Worm (Caenorhabditis elegans): Measurements from ENCODE around the gene col-142.

DNA sequence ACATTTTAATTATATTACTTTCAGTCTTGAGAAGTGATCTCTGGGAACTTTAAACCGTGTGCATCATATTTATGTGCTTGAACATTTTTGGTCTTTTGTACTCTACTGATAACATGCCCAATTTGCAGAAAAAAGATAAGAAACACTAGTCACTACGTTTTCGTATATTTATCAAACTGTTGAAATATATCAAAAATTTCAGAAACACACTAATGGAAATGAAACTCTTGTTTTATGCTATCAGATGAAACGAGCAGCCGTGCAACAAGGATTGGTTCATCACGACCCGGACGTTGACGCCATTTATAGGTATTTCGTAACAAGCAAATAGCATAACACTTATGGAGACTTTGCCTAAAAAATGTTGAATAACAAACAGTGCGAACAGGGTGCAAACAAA, 7.5 kb upstream of the col-142 start:
- TF ChIP-seq pha-4 (tag; optimal IDR thresholded peaks at IDR 0.05) (no peak), ceh-43 (GFP tag; optimal IDR thresholded peaks at IDR 0.05) (no peak), mep-1 (tag; optimal IDR thresholded peaks at IDR 0.05) (no peak), nhr-28 (tag; optimal IDR thresholded peaks at IDR 0.05) (no peak), ceh-83 (GFP tag; optimal IDR thresholded peaks at IDR 0.05) (no peak), elt-1 (tag; optimal IDR thresholded peaks at IDR 0.05; ENCODE audit: borderline replicate concordance, insufficient read depth) (no peak), elt-3 (tag; optimal IDR thresholded peaks at IDR 0.05) (no peak), blmp-1 (tag; optimal IDR thresholded peaks at IDR 0.05) (no peak)
